ENCODE assay signal across 2 fruit fly cellular contexts in the genomic region with DNA sequence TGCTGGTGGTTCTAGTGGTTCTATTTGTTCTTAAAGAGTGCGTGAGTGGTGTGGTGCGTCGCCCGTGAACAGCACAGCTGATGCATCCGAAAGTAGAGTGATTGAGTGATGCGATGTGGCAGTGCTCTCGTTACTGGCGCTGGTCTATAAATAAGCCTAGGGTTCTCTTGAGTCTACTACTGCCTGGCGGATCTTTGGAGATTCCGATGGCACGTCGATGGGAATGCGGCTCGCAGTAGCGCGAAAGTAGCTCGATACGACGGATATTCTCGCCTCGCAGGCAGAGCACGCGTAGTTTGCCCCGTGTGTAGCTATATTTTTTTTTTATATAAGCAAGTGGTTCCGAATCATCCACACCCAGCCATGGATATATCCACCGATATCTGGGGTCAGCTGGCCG.
A peak's percentile ranks its signal among the peaks of the same experiment; 100 is the strongest.
TF ChIP-seq lines count a peak whose summit lies in the region.

No protein-coding gene starts in this region.

- TF ChIP-seq CTCF in whole organism, embryonic (GFP tag; optimal IDR thresholded peaks at IDR 0.05; lab: Kevin White, UChicago), result no peak

TF ChIP-seq in whole organism, embryonic, 481 proteins besides CTCF, POLR2A, EP300 and RAD21:
- 0 out of 2 replicates have a peak, but pooled peaks have one; percentile 25 for TF ChIP-seq ato (GFP tag; IDR thresholded peaks at IDR 0.05; lab: Robert Waterston, UW; ENCODE audit: partially characterized antibody)
- TF ChIP-seq Opbp (GFP tag; IDR thresholded peaks at IDR 0.05; lab: Robert Waterston, UW; ENCODE audit: partially characterized antibody), result 0 out of 3 replicates have a peak, but pooled peaks have one; percentile 17
- 0 out of 2 replicates have a peak, but pooled peaks have one; percentile 7 for TF ChIP-seq amos (GFP tag; IDR thresholded peaks at IDR 0.05; lab: Robert Waterston, UW; ENCODE audit: partially characterized antibody)
- no peak for TF ChIP-seq chinmo (GFP tag; IDR thresholded peaks at IDR 0.05; lab: Robert Waterston, UW; ENCODE audit: partially characterized antibody)
- no peak for TF ChIP-seq Adf1 (GFP tag; IDR thresholded peaks at IDR 0.05; lab: Robert Waterston, UW)
- 0 out of 3 replicates have a peak, but pooled peaks have one; percentile 25 for TF ChIP-seq CG17361 (GFP tag; IDR thresholded peaks at IDR 0.05; lab: Robert Waterston, UW)
- no peak for TF ChIP-seq NC2α (GFP tag; optimal IDR thresholded peaks at IDR 0.05; lab: Kevin White, UChicago)
- peak; percentile 72 for TF ChIP-seq sd (tag; optimal IDR thresholded peaks at IDR 0.05; lab: Kevin White, UChicago)
- no peak for TF ChIP-seq CG30020 (tag; optimal IDR thresholded peaks at IDR 0.05; lab: Kevin White, UChicago)
- TF ChIP-seq sens (GFP tag; lab: Kevin White, UChicago), result peak; percentile 62
- TF ChIP-seq z (GFP tag; IDR thresholded peaks at IDR 0.05; lab: Robert Waterston, UW), result peak; percentile 94
- TF ChIP-seq nmo (GFP tag; optimal IDR thresholded peaks at IDR 0.05; lab: Kevin White, UChicago), result peak; percentile 12
- TF ChIP-seq crp (GFP tag; optimal IDR thresholded peaks at IDR 0.05; lab: Kevin White, UChicago), result peak in 1 of 2 experiments; percentile 10
- no peak for TF ChIP-seq pnt (GFP tag; optimal IDR thresholded peaks at IDR 0.05; lab: Kevin White, UChicago)
- peak; percentile 23 for TF ChIP-seq kah (GFP tag; optimal IDR thresholded peaks at IDR 0.05; lab: Kevin White, UChicago)
- peak in 1 of 2 experiments; percentile 25 for TF ChIP-seq Trl (optimal IDR thresholded peaks at IDR 0.05; lab: Kevin White, UChicago)
- TF ChIP-seq Trl (GFP tag; optimal IDR thresholded peaks at IDR 0.05; lab: Kevin White, UChicago), result no peak
- TF ChIP-seq Pdp1 (GFP tag; optimal IDR thresholded peaks at IDR 0.05; lab: Kevin White, UChicago), result peak in 1 of 2 experiments; percentile 45
- 0 out of 2 replicates have a peak, but pooled peaks have one; percentile 12 for TF ChIP-seq Bgb (GFP tag; IDR thresholded peaks at IDR 0.05; lab: Robert Waterston, UW; ENCODE audit: partially characterized antibody)

TF ChIP-seq in whole organism, prepupa, 60 proteins besides CTCF, POLR2A, EP300 and RAD21:
- TF ChIP-seq CG10669 (GFP tag; optimal IDR thresholded peaks at IDR 0.05; lab: Kevin White, UChicago) (no peak), CG6163 (GFP tag; IDR thresholded peaks at IDR 0.05; lab: Robert Waterston, UW) (0 out of 3 replicates have a peak, but pooled peaks have one; percentile 13)
